Fruit fly (Drosophila melanogaster) whole organism, adult: ENCODE results near the gene CG17110.
A peak's percentile ranks its signal among the peaks of the same experiment; 100 is the strongest.

Experiments
- CG11617 ChIP-seq: fragments of 200-800 bp; sonication (Bioruptor generic); optimal IDR thresholded peaks from 2 replicates; lab custom pipeline; 2017; ENCODE audit warnings: mild to moderate bottlenecking, missing biosample characterization, missing genetic modification reagents, missing genetic modification characterization
- CG12768 ChIP-seq: fragments of 200-800 bp; sonication (Bioruptor generic); optimal IDR thresholded peaks from 2 replicates; lab custom pipeline; 2017; ENCODE audit warnings: missing biosample characterization, missing genetic modification characterization, mild to moderate bottlenecking, moderate library complexity, missing genetic modification reagents
- CG14711 ChIP-seq: fragments of 200-800 bp; sonication (Bioruptor generic); optimal IDR thresholded peaks from 2 replicates; lab custom pipeline; 2018; ENCODE audit warnings: missing biosample characterization, mild to moderate bottlenecking, missing genetic modification characterization, moderate library complexity
- CG1620 ChIP-seq: fragments of 200-800 bp; sonication (Bioruptor generic); optimal IDR thresholded peaks from 2 replicates; lab custom pipeline; 2016; ENCODE audit warnings: missing biosample characterization, missing genetic modification characterization
- CG33017 ChIP-seq: fragments of 200-800 bp; sonication (Bioruptor generic); optimal IDR thresholded peaks from 2 replicates; lab custom pipeline; 2018; ENCODE audit warnings: missing biosample characterization, mild to moderate bottlenecking, missing genetic modification characterization, moderate library complexity
- CG5204 ChIP-seq: fragments of 200-800 bp; sonication (Bioruptor generic); optimal IDR thresholded peaks from 2 replicates; lab custom pipeline; 2016; ENCODE audit warnings: missing biosample characterization, missing genetic modification characterization
- CG7045 ChIP-seq: fragments of 200-800 bp; sonication (Bioruptor generic); optimal IDR thresholded peaks from 2 replicates; lab custom pipeline; 2017; ENCODE audit warnings: missing biosample characterization, mild to moderate bottlenecking, missing genetic modification characterization
- CG7101 ChIP-seq: fragments of 200-800 bp; sonication (Bioruptor generic); optimal IDR thresholded peaks from 2 replicates; lab custom pipeline; 2018; ENCODE audit warnings: missing biosample characterization, mild to moderate bottlenecking, missing genetic modification characterization, moderate library complexity
- Clk ChIP-seq: fragments of 200-800 bp; sonication (Bioruptor generic); optimal IDR thresholded peaks from 2 replicates; lab custom pipeline; 2017; ENCODE audit warnings: missing biosample characterization, missing genetic modification characterization
- Crg-1 ChIP-seq: fragments of 200-800 bp; sonication (Bioruptor generic); optimal IDR thresholded peaks from 2 replicates; lab custom pipeline; 2016; ENCODE audit warnings: missing biosample characterization, missing genetic modification characterization
- Hr96 ChIP-seq: fragments of 200-800 bp; sonication (Bioruptor generic); optimal IDR thresholded peaks from 2 replicates; lab custom pipeline; 2016; ENCODE audit warnings: missing biosample characterization, missing genetic modification characterization
- Mnt ChIP-seq: fragments of 200-800 bp; sonication (Bioruptor generic); optimal IDR thresholded peaks from 2 replicates; lab custom pipeline; 2016; ENCODE audit warnings: missing biosample characterization, mild to moderate bottlenecking, missing genetic modification characterization
- bab1 ChIP-seq: fragments of 200-800 bp; sonication (Bioruptor generic); optimal IDR thresholded peaks from 3 replicates; lab custom pipeline; 2019; ENCODE audit warnings: missing biosample characterization, mild to moderate bottlenecking, missing genetic modification characterization, moderate library complexity
- cic ChIP-seq: fragments of 200-800 bp; sonication (Bioruptor generic); optimal IDR thresholded peaks from 2 replicates; lab custom pipeline; 2017; ENCODE audit warnings: missing biosample characterization, mild to moderate bottlenecking, missing genetic modification characterization, moderate library complexity
- cnc ChIP-seq, 2 experiments: fragments of >200 bp; optimal IDR thresholded peaks; 2 replicates each; lab custom pipeline; 2017
- kay ChIP-seq: fragments of 200-800 bp; sonication (Bioruptor generic); peaks from one replicate; lab custom pipeline; 2016; ENCODE audit warnings: missing biosample characterization, missing genetic modification characterization, borderline replicate concordance
- ovo ChIP-seq: fragments of 200-800 bp; sonication (Bioruptor generic); optimal IDR thresholded peaks from 2 replicates; lab custom pipeline; 2016; ENCODE audit warnings: missing biosample characterization, missing genetic modification characterization
- pad ChIP-seq: fragments of 200-800 bp; sonication (Bioruptor generic); optimal IDR thresholded peaks from 3 replicates; lab custom pipeline; 2017; ENCODE audit warnings: missing biosample characterization, missing genetic modification characterization, mild to moderate bottlenecking, moderate library complexity, missing genetic modification reagents
- tj ChIP-seq: fragments of 200-800 bp; sonication (Bioruptor generic); optimal IDR thresholded peaks from 3 replicates; lab custom pipeline; 2017; ENCODE audit warnings: missing biosample characterization, mild to moderate bottlenecking, missing genetic modification characterization, moderate library complexity
- toe ChIP-seq: fragments of 200-800 bp; sonication (Bioruptor generic); optimal IDR thresholded peaks from 2 replicates; lab custom pipeline; 2016; ENCODE audit warnings: missing biosample characterization, missing genetic modification characterization

CG17110 gene

dm6 chr3R:23048089-23048689 lies 43.3 kb upstream of the CG17110 start, which contains the start of gene CG17121:
Gene CG17121, minus strand, starts transcription at chr3R:23048214.
- TF ChIP-seq pad (GFP tag; lab: Kevin White, UChicago) (peak; percentile 20), cic (GFP tag; lab: Kevin White, UChicago) (peak; percentile 70), Mnt (GFP tag; lab: Kevin White, UChicago) (peak; percentile 2), Clk (GFP tag; lab: Kevin White, UChicago) (no peak)

- TF ChIP-seq Clk (GFP tag; lab: Kevin White, UChicago) (no peak), CG7045 (GFP tag; lab: Kevin White, UChicago) (peak; percentile 64), Mnt (GFP tag; lab: Kevin White, UChicago) (no peak), CG14711 (peak; percentile 30), CG33017 (tag; lab: Kevin White, UChicago) (peak; percentile 54), CG12768 (GFP tag; lab: Kevin White, UChicago) (peak; percentile 44), toe (GFP tag; lab: Kevin White, UChicago) (peak; percentile 49), CG11617 (GFP tag; lab: Kevin White, UChicago) (peak; percentile 51), CG5204 (GFP tag; lab: Kevin White, UChicago) (peak; percentile 63), Hr96 (peak; percentile 44), cic (GFP tag; lab: Kevin White, UChicago) (no peak), bab1 (GFP tag; lab: Kevin White, UChicago) (peak; percentile 11), CG7101 (peak; percentile 63)
These were observed 42.8 kb upstream of the CG17110 start for dm6 chr3R:23048690-23049118.

DNA sequence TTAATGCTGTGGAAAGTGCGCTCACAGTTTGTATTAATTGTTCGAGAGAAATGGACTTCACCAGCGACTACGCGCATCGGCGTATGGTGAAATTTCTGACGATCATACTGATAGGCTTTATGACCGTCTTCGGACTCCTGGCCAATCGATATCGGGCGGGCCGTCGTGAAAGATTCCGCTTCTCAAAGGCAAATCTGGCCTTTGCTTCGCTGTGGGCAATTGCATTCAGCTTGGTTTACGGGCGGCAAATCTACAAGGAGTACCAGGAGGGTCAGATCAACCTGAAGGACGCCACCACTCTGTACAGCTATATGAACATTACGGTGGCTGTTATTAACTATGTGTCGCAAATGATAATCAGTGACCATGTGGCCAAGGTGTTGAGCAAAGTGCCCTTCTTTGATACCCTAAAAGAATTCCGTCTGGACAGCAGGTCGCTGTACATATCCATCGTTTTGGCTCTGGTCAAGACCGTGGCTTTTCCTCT lies 39.8 kb upstream of the CG17110 start, which contains the start of gene Gr94a:
TSS of gene Gr94a (plus strand) at position 51 of the 487 bp plus-strand sequence.
- TF ChIP-seq pad (GFP tag; lab: Kevin White, UChicago) (no peak), CG7045 (GFP tag; lab: Kevin White, UChicago) (no peak), Crg-1 (GFP tag; lab: Kevin White, UChicago) (no peak), kay (GFP tag; lab: Kevin White, UChicago) (no peak), CG33017 (tag; lab: Kevin White, UChicago) (no peak), CG11617 (GFP tag; lab: Kevin White, UChicago) (no peak), Clk (GFP tag; lab: Kevin White, UChicago) (no peak), cnc (optimal IDR thresholded peaks at IDR 0.05; lab: Kevin White, UChicago) (no peak)

- TF ChIP-seq CG12768 (GFP tag; lab: Kevin White, UChicago) (no peak), cic (GFP tag; lab: Kevin White, UChicago) (no peak), tj (GFP tag; lab: Kevin White, UChicago) (no peak), CG11617 (GFP tag; lab: Kevin White, UChicago) (no peak)
These were observed 38.3 kb upstream of the CG17110 start for dm6 chr3R:23053135-23053730.

DNA sequence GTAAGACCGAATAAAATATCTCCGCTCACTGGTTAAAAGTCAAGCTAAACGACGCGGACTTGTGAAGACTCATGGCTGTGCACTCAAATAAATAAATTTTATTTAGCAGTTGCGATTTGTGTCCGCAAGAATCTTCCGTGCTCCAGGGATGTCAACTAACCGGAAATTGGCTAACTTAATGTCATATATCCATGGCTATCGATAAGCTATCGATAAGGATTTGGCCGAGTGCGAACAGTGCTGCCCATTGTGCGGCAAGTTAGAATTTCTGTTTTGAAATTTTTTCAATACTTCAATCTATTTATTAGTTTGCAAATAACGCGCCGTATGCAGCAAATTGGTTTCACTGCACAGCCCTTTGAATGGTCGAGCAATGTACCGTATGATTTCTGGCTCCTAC lies 37.6 kb upstream of the CG17110 start, which contains the start of gene p53:
TSS of gene p53 (minus strand) at position 147 of the 400 bp plus-strand sequence.
- TF ChIP-seq ovo (GFP tag; lab: Kevin White, UChicago), result no peak
- TF ChIP-seq CG33017 (tag; lab: Kevin White, UChicago), result no peak
- TF ChIP-seq CG5204 (GFP tag; lab: Kevin White, UChicago), result peak; percentile 35
- no peak for TF ChIP-seq CG7045 (GFP tag; lab: Kevin White, UChicago)
- peak; percentile 18 for TF ChIP-seq pad (GFP tag; lab: Kevin White, UChicago)
- TF ChIP-seq Mnt (GFP tag; lab: Kevin White, UChicago), result peak; percentile 7
- peak; percentile 49 for TF ChIP-seq CG7101
- TF ChIP-seq Hr96, result peak; percentile 22
- TF ChIP-seq CG12768 (GFP tag; lab: Kevin White, UChicago), result no peak
- TF ChIP-seq bab1 (GFP tag; lab: Kevin White, UChicago), result peak; percentile 51
- TF ChIP-seq Clk (GFP tag; lab: Kevin White, UChicago), result no peak
- TF ChIP-seq cic (GFP tag; lab: Kevin White, UChicago), result no peak
- TF ChIP-seq CG14711, result peak; percentile 51
- peak; percentile 35 for TF ChIP-seq toe (GFP tag; lab: Kevin White, UChicago)
- TF ChIP-seq Crg-1 (GFP tag; lab: Kevin White, UChicago), result no peak
- peak; percentile 33 for TF ChIP-seq CG11617 (GFP tag; lab: Kevin White, UChicago)
- TF ChIP-seq tj (GFP tag; lab: Kevin White, UChicago), result no peak
- peak; percentile 23 for TF ChIP-seq CG1620 (GFP tag; lab: Kevin White, UChicago)
- no peak for TF ChIP-seq cnc (optimal IDR thresholded peaks at IDR 0.05; lab: Kevin White, UChicago)
- TF ChIP-seq kay (GFP tag; lab: Kevin White, UChicago), result no peak

DNA sequence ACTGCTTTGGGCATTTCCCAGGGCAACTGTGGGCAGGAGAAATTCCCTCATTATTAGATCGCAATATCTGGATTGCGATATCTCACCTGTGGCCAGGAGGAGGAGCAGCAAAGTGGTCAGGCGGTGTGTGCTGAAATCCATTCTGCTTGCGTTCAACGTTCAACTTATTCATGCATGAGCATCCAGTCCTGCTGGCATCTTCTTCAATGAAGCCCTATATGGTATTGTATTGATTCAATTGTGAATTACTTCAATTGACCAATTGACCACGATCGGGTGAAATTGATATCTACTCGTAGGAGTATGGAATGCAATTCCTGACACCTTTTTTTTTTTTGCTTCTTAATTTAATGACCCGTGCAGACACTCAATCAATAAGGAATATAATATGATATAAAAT lies 35.4 kb upstream of the CG17110 start:
- no peak for TF ChIP-seq Crg-1 (GFP tag; lab: Kevin White, UChicago)
- TF ChIP-seq kay (GFP tag; lab: Kevin White, UChicago), result no peak
- no peak for TF ChIP-seq CG14711
- no peak for TF ChIP-seq cnc (optimal IDR thresholded peaks at IDR 0.05; lab: Kevin White, UChicago)
- TF ChIP-seq Clk (GFP tag; lab: Kevin White, UChicago), result no peak
- TF ChIP-seq CG7045 (GFP tag; lab: Kevin White, UChicago), result no peak
- TF ChIP-seq toe (GFP tag; lab: Kevin White, UChicago), result no peak
- TF ChIP-seq ovo (GFP tag; lab: Kevin White, UChicago), result no peak
- no peak for TF ChIP-seq Mnt (GFP tag; lab: Kevin White, UChicago)
- no peak for TF ChIP-seq CG1620 (GFP tag; lab: Kevin White, UChicago)
- no peak for TF ChIP-seq CG11617 (GFP tag; lab: Kevin White, UChicago)
- no peak for TF ChIP-seq CG12768 (GFP tag; lab: Kevin White, UChicago)
- no peak for TF ChIP-seq Hr96
- TF ChIP-seq CG7101, result no peak
- TF ChIP-seq tj (GFP tag; lab: Kevin White, UChicago), result no peak
- no peak for TF ChIP-seq pad (GFP tag; lab: Kevin White, UChicago)
- no peak for TF ChIP-seq CG5204 (GFP tag; lab: Kevin White, UChicago)
- no peak for TF ChIP-seq bab1 (GFP tag; lab: Kevin White, UChicago)
